Worm (Caenorhabditis elegans) whole organism, L1 larva: ENCODE measurements around the gene aco-1.

Experiments
- C04F5.9 ChIP-seq: sonication (generic microtip); optimal IDR thresholded peaks from 2 replicates; lab custom pipeline; 2016; ENCODE audit warnings: missing genetic modification characterization, missing compliant biosample characterization
- Y116A8C.19 ChIP-seq: sonication (generic microtip); optimal IDR thresholded peaks from 2 replicates; lab custom pipeline; 2016; ENCODE audit warnings: missing compliant biosample characterization, missing genetic modification characterization, borderline replicate concordance
- alr-1 ChIP-seq: fragments of 200-800 bp; sonication (Bioruptor generic); optimal IDR thresholded peaks from 2 replicates; lab custom pipeline; 2018; ENCODE audit warnings: borderline replicate concordance, mild to moderate bottlenecking, missing genetic modification characterization, missing compliant biosample characterization
- aly-2 ChIP-seq: fragments of 150-350 bp; optimal IDR thresholded peaks from 2 replicates; lab custom pipeline; 2014; ENCODE audit warnings: missing biosample characterization, missing genetic modification characterization
- blmp-1 ChIP-seq: fragments of 150-350 bp; optimal IDR thresholded peaks from 2 replicates; lab custom pipeline; 2014; ENCODE audit warnings: missing biosample characterization, missing genetic modification characterization
- ceh-8 ChIP-seq: fragments of 200-800 bp; sonication (Bioruptor generic); optimal IDR thresholded peaks from 2 replicates; lab custom pipeline; 2018; ENCODE audit warnings: mild to moderate bottlenecking, missing genetic modification characterization, moderate library complexity, missing compliant biosample characterization
- ces-1 ChIP-seq: fragments of 150-350 bp; optimal IDR thresholded peaks from 2 replicates; lab custom pipeline; 2014; ENCODE audit warnings: missing biosample characterization, missing genetic modification reagents, missing genetic modification characterization
- efl-3 ChIP-seq: fragments of 200-800 bp; sonication (Bioruptor generic); optimal IDR thresholded peaks from 2 replicates; lab custom pipeline; 2018; ENCODE audit warnings: mild to moderate bottlenecking, missing genetic modification characterization, missing compliant biosample characterization
- egl-13 ChIP-seq: sonication (generic microtip); optimal IDR thresholded peaks from 2 replicates; lab custom pipeline; 2016; ENCODE audit warnings: missing genotype, missing genetic modification reagents, missing genetic modification characterization, missing compliant biosample characterization
- egl-27 ChIP-seq, 2 experiments: fragments of 150-350 bp in 1 of 2; sonication (generic microtip); optimal IDR thresholded peaks; 3 replicates each; lab custom pipeline; 2017 to 2018; ENCODE audit warnings: missing biosample characterization in 2 of 2, missing genetic modification characterization in 2 of 2, missing genetic modification reagents in 2 of 2
- elt-2 ChIP-seq: sonication (generic microtip); optimal IDR thresholded peaks from 2 replicates; lab custom pipeline; 2016; ENCODE audit warnings: missing genetic modification characterization, mild to moderate bottlenecking, inconsistent platforms, missing compliant biosample characterization, missing genetic modification reagents
- elt-3 ChIP-seq, 6 experiments: fragments of 150-350 bp in 1 of 6; sonication (generic microtip); optimal IDR thresholded peaks; 2 replicates each; lab custom pipeline; 2017 to 2018; ENCODE audit warnings: missing biosample characterization in 6 of 6, missing genetic modification characterization in 6 of 6, inconsistent platforms in 1 of 6
- fkh-10 ChIP-seq: sonication (generic microtip); optimal IDR thresholded peaks from 2 replicates; lab custom pipeline; 2017; ENCODE audit warnings: missing biosample characterization, missing genetic modification reagents, missing genetic modification characterization
- fkh-4 ChIP-seq: sonication (generic microtip); optimal IDR thresholded peaks from 2 replicates; lab custom pipeline; 2016; ENCODE audit warnings: missing compliant biosample characterization, missing genetic modification characterization, borderline replicate concordance
- grh-1 ChIP-seq: fragments of 200-800 bp; sonication (Bioruptor generic); IDR thresholded peaks from 2 replicates; pipeline ENCODE4 v1.3.6; 2022; ENCODE audit warnings: missing genetic modification reagents, missing genetic modification characterization, missing compliant biosample characterization
- hlh-17 ChIP-seq: fragments of 200-800 bp; sonication (Bioruptor generic); optimal IDR thresholded peaks from 2 replicates; lab custom pipeline; 2018; ENCODE audit warnings: missing genetic modification characterization, mild to moderate bottlenecking, missing compliant biosample characterization, moderate library complexity, borderline replicate concordance
- hlh-4 ChIP-seq: sonication (generic microtip); optimal IDR thresholded peaks from 2 replicates; lab custom pipeline; 2016; ENCODE audit warnings: mild to moderate bottlenecking, missing genetic modification characterization, missing compliant biosample characterization
- irx-1 ChIP-seq: sonication (generic microtip); optimal IDR thresholded peaks from 2 replicates; lab custom pipeline; 2016; ENCODE audit warnings: missing genetic modification characterization, missing compliant biosample characterization
- isw-1 ChIP-seq: fragments of 200-800 bp; sonication (Bioruptor generic); IDR thresholded peaks from 2 replicates; pipeline ENCODE4 v1.3.6; 2022; ENCODE audit warnings: missing genetic modification characterization, missing compliant biosample characterization
- lin-15B ChIP-seq: fragments of 150-350 bp; sonication (generic microtip); optimal IDR thresholded peaks from 3 replicates; lab custom pipeline; 2014; ENCODE audit warnings: missing biosample characterization, missing genetic modification characterization
- lin-35 ChIP-seq, 2 experiments: fragments of 150-350 bp; optimal IDR thresholded peaks; 2 replicates each; lab custom pipeline; 2014; ENCODE audit warnings: missing biosample characterization in 2 of 2, missing genetic modification characterization in 2 of 2, missing genetic modification reagents in 2 of 2
- lin-39 ChIP-seq: fragments of 150-350 bp; optimal IDR thresholded peaks from 2 replicates; lab custom pipeline; 2014; ENCODE audit warnings: missing biosample characterization, missing genetic modification reagents, missing genetic modification characterization
- lir-3 ChIP-seq: sonication (generic microtip); optimal IDR thresholded peaks from 2 replicates; lab custom pipeline; 2016; ENCODE audit warnings: mild to moderate bottlenecking, missing genetic modification characterization, moderate library complexity, missing compliant biosample characterization; ENCODE audit not compliant: poor library complexity
- lsy-2 ChIP-seq, 2 experiments: fragments of 150-350 bp; optimal IDR thresholded peaks; 2 replicates each; lab custom pipeline; 2014; ENCODE audit warnings: missing biosample characterization in 2 of 2, missing genetic modification characterization in 2 of 2
- mab-9 ChIP-seq: fragments of 200-800 bp; sonication (Bioruptor generic); IDR thresholded peaks from 2 replicates; pipeline ENCODE4 v1.3.6; 2022; ENCODE audit warnings: missing genetic modification reagents, missing genetic modification characterization, missing compliant biosample characterization
- mdl-1 ChIP-seq, 2 experiments: fragments of 150-350 bp; optimal IDR thresholded peaks; 2 replicates each; lab custom pipeline; 2014 to 2017; ENCODE audit warnings: missing biosample characterization in 2 of 2, missing genetic modification characterization in 2 of 2, inconsistent platforms in 1 of 2
- mef-2 ChIP-seq: fragments of 150-350 bp; optimal IDR thresholded peaks from 2 replicates; lab custom pipeline; 2014; ENCODE audit warnings: missing biosample characterization, missing genetic modification characterization
- mep-1 ChIP-seq: fragments of 150-350 bp; optimal IDR thresholded peaks from 2 replicates; lab custom pipeline; 2014; ENCODE audit warnings: missing biosample characterization, missing genetic modification characterization
- nhr-12 ChIP-seq: sonication (generic microtip); optimal IDR thresholded peaks from 2 replicates; lab custom pipeline; 2017; ENCODE audit warnings: missing biosample characterization, missing genetic modification characterization
- nhr-19 ChIP-seq: fragments of 200-800 bp; sonication (Bioruptor generic); conservative IDR thresholded peaks from 2 replicates; pipeline ENCODE4 v1.3.6; 2022; ENCODE audit warnings: missing genetic modification characterization, missing compliant biosample characterization
- nhr-237 ChIP-seq: fragments of 150-350 bp; optimal IDR thresholded peaks from 2 replicates; lab custom pipeline; 2014; ENCODE audit warnings: missing biosample characterization, missing genetic modification characterization
- nhr-28 ChIP-seq: fragments of 150-350 bp; optimal IDR thresholded peaks from 2 replicates; lab custom pipeline; 2014; ENCODE audit warnings: missing biosample characterization, missing genetic modification characterization
- nhr-76 ChIP-seq: sonication (generic microtip); optimal IDR thresholded peaks from 2 replicates; lab custom pipeline; 2017; ENCODE audit warnings: missing biosample characterization, missing genetic modification characterization
- nhr-84 ChIP-seq: sonication (generic microtip); optimal IDR thresholded peaks from 2 replicates; lab custom pipeline; 2017; ENCODE audit warnings: missing biosample characterization, missing genetic modification characterization
- nhr-85 ChIP-seq: sonication (generic microtip); peaks from one replicate; lab custom pipeline; 2016; ENCODE audit warnings: missing genetic modification characterization, inconsistent platforms, missing compliant biosample characterization
- nhr-90 ChIP-seq: sonication (generic microtip); optimal IDR thresholded peaks from 2 replicates; lab custom pipeline; 2016; ENCODE audit warnings: mild to moderate bottlenecking, missing genetic modification characterization, missing compliant biosample characterization; ENCODE audit not compliant: poor library complexity
- pag-3 ChIP-seq: sonication (generic microtip); optimal IDR thresholded peaks from 2 replicates; lab custom pipeline; 2017; ENCODE audit warnings: missing genetic modification characterization, mild to moderate bottlenecking, missing compliant biosample characterization, antibody characterized with exemption, borderline replicate concordance; ENCODE audit not compliant: insufficient read depth
- pqm-1 ChIP-seq: sonication (generic microtip); optimal IDR thresholded peaks from 3 replicates; lab custom pipeline; 2017; ENCODE audit warnings: missing biosample characterization, missing genetic modification characterization
- rnt-1 ChIP-seq: sonication (generic microtip); optimal IDR thresholded peaks from 2 replicates; lab custom pipeline; 2016; ENCODE audit warnings: mild to moderate bottlenecking, missing genetic modification characterization, moderate library complexity, missing compliant biosample characterization
- skn-1 ChIP-seq: fragments of 150-350 bp; optimal IDR thresholded peaks from 2 replicates; lab custom pipeline; 2014; ENCODE audit warnings: missing biosample characterization, missing genetic modification characterization
- snpc-4 ChIP-seq: fragments of 150-350 bp; optimal IDR thresholded peaks from 2 replicates; lab custom pipeline; 2014; ENCODE audit warnings: missing biosample characterization, missing genetic modification characterization
- snu-23 ChIP-seq: sonication (generic microtip); optimal IDR thresholded peaks from 2 replicates; lab custom pipeline; 2016; ENCODE audit warnings: missing genetic modification characterization, missing compliant biosample characterization
- sox-4 ChIP-seq: sonication (generic microtip); optimal IDR thresholded peaks from 2 replicates; lab custom pipeline; 2016; ENCODE audit warnings: missing genetic modification characterization, missing compliant biosample characterization
- sup-37 ChIP-seq: fragments of 200-800 bp; sonication (Bioruptor generic); optimal IDR thresholded peaks from 2 replicates; lab custom pipeline; 2018; ENCODE audit warnings: mild to moderate bottlenecking, missing genetic modification characterization, missing compliant biosample characterization
- swsn-7 ChIP-seq: sonication (generic microtip); optimal IDR thresholded peaks from 2 replicates; lab custom pipeline; 2016; ENCODE audit warnings: missing genetic modification characterization, missing compliant biosample characterization
- tlp-1 ChIP-seq: fragments of 150-350 bp; optimal IDR thresholded peaks from 2 replicates; lab custom pipeline; 2014; ENCODE audit warnings: missing biosample characterization, missing genetic modification characterization
- unc-62 ChIP-seq: fragments of 150-350 bp; optimal IDR thresholded peaks from 2 replicates; lab custom pipeline; 2014; ENCODE audit warnings: missing biosample characterization, missing genetic modification reagents, missing genetic modification characterization
- unc-98 ChIP-seq: fragments of 200-800 bp; sonication (Bioruptor generic); IDR thresholded peaks from 2 replicates; pipeline ENCODE4 v1.3.6; 2022; ENCODE audit warnings: missing genetic modification characterization, missing compliant biosample characterization
- vab-15 ChIP-seq: sonication (generic microtip); optimal IDR thresholded peaks from 2 replicates; lab custom pipeline; 2017; ENCODE audit warnings: missing genotype, mild to moderate bottlenecking, missing genetic modification characterization, missing compliant biosample characterization
- xbp-1 ChIP-seq: sonication (generic microtip); optimal IDR thresholded peaks from 2 replicates; lab custom pipeline; 2016; ENCODE audit warnings: missing genetic modification characterization, missing compliant biosample characterization
- ztf-11 ChIP-seq, 2 experiments: sonication (generic microtip); optimal IDR thresholded peaks; 2 replicates each; lab custom pipeline; 2016 to 2017; ENCODE audit warnings: missing genetic modification characterization in 2 of 2, missing biosample characterization in 1 of 2, missing compliant biosample characterization in 1 of 2

The aco-1 gene

ce11 chrX:11299642-11300307, 39.9 kb upstream of the aco-1 start, which contains the start of the genes snrp-40.1 and F08G12.3:
Gene snrp-40.1, minus strand, starts transcription at chrX:11299784.
Gene F08G12.3, plus strand, starts transcription at chrX:11300257.
- TF ChIP-seq sup-37 (GFP tag; lab: Kevin White, UChicago) (no peak), egl-27 (tag; optimal IDR thresholded peaks at IDR 0.05; lab: Kevin White, UChicago) (no peak), ces-1 (GFP tag; lab: Kevin White, UChicago) (no peak), C04F5.9 (tag; lab: Kevin White, UChicago) (no peak), pqm-1 (no peak), unc-62 (GFP tag; lab: Kevin White, UChicago) (no peak), pag-3 (tag; lab: Kevin White, UChicago) (peak; percentile 83), tlp-1 (tag; lab: Kevin White, UChicago) (no peak), fkh-4 (tag; lab: Kevin White, UChicago) (no peak), mab-9 (GFP tag; lab: Robert Waterston, UW) (no peak), elt-2 (tag; lab: Kevin White, UChicago) (peak; percentile 34), lin-15B (tag; lab: Kevin White, UChicago) (peak; percentile 52), nhr-28 (tag; lab: Kevin White, UChicago) (no peak), aly-2 (tag; lab: Kevin White, UChicago) (no peak), unc-98 (GFP tag; lab: Robert Waterston, UW) (no peak), lin-35 (GFP tag; optimal IDR thresholded peaks at IDR 0.05; lab: Kevin White, UChicago) (peak; percentile 58 to 66), mdl-1 (tag; optimal IDR thresholded peaks at IDR 0.05; lab: Kevin White, UChicago) (peak in 1 of 2 experiments; percentile 86), isw-1 (GFP tag; lab: Robert Waterston, UW) (peak; percentile 55), nhr-19 (GFP tag; lab: Robert Waterston, UW) (peak; percentile 74), skn-1 (peak; percentile 83), hlh-17 (GFP tag; lab: Kevin White, UChicago) (no peak), irx-1 (tag; lab: Kevin White, UChicago) (no peak), fkh-10 (GFP tag; lab: Kevin White, UChicago) (peak; percentile 59), mef-2 (no peak), xbp-1 (tag; lab: Kevin White, UChicago) (peak; percentile 73), egl-13 (peak; percentile 67), nhr-84 (no peak), lsy-2 (tag; optimal IDR thresholded peaks at IDR 0.05; lab: Kevin White, UChicago) (peak; percentile 46 to 84), Y116A8C.19 (tag; lab: Kevin White, UChicago) (no peak), hlh-4 (tag; lab: Kevin White, UChicago) (no peak), nhr-237 (tag; lab: Kevin White, UChicago) (peak; percentile 12), nhr-12 (tag; lab: Kevin White, UChicago) (no peak), mep-1 (tag; lab: Kevin White, UChicago) (peak; percentile 87), nhr-76 (no peak), lin-39 (tag; lab: Kevin White, UChicago) (no peak), sox-4 (tag; lab: Kevin White, UChicago) (peak; percentile 10), blmp-1 (no peak), swsn-7 (tag; lab: Kevin White, UChicago) (peak; percentile 80), efl-3 (no peak), grh-1 (GFP tag; lab: Robert Waterston, UW) (no peak), ztf-11 (tag; optimal IDR thresholded peaks at IDR 0.05; lab: Kevin White, UChicago) (peak in 1 of 2 experiments; percentile 60), nhr-85 (tag; lab: Kevin White, UChicago) (peak; percentile 38), vab-15 (tag; lab: Kevin White, UChicago) (no peak), nhr-90 (tag; lab: Kevin White, UChicago) (peak; percentile 6), elt-3 (tag; optimal IDR thresholded peaks at IDR 0.05; lab: Kevin White, UChicago) (peak in 1 of 6 experiments; percentile 24), lir-3 (peak; percentile 36), snpc-4 (tag; lab: Kevin White, UChicago) (peak; percentile 63), alr-1 (tag; lab: Kevin White, UChicago) (no peak), ceh-8 (peak; percentile 42), snu-23 (GFP tag; lab: Kevin White, UChicago) (peak; percentile 86), rnt-1 (tag; lab: Kevin White, UChicago) (peak; percentile 83)
